Fruit fly (Drosophila melanogaster): ENCODE measurements around the gene mtd.

The mtd gene

dm6 chr3R:5300620-5301019 lies 49.6 kb downstream of the mtd start (continued):
- TF ChIP-seq CG42726 (GFP tag; IDR thresholded peaks at IDR 0.05; ENCODE audit: partially characterized antibody) (peak; percentile 54; the same call in 1 of the 2 replicates), CG12236 (GFP tag; optimal IDR thresholded peaks at IDR 0.05) (no peak), CG12104 (GFP tag; optimal IDR thresholded peaks at IDR 0.05) (no peak), CG32767 (GFP tag; IDR thresholded peaks at IDR 0.05) (no peak), kni (GFP tag; optimal IDR thresholded peaks at IDR 0.05) (peak; percentile 15), sima (GFP tag; optimal IDR thresholded peaks at IDR 0.05) (no peak), tll (GFP tag; optimal IDR thresholded peaks at IDR 0.05) (no peak), CG16815 (GFP tag; optimal IDR thresholded peaks at IDR 0.05) (no peak), B-H1 (GFP tag; IDR thresholded peaks at IDR 0.05) (no peak), CG11696 (GFP tag; IDR thresholded peaks at IDR 0.05) (no peak), salm (tag; optimal IDR thresholded peaks at IDR 0.05) (no peak), CG18011 (GFP tag; optimal IDR thresholded peaks at IDR 0.05) (no peak), CG3407 (GFP tag; optimal IDR thresholded peaks at IDR 0.05) (no peak), CG6854 (GFP tag; optimal IDR thresholded peaks at IDR 0.05) (no peak), CG4404 (GFP tag; IDR thresholded peaks at IDR 0.05) (no peak), CG12942 (GFP tag; optimal IDR thresholded peaks at IDR 0.05) (no peak), Fer1 (GFP tag; optimal IDR thresholded peaks at IDR 0.05) (peak; percentile 68), sr (GFP tag; IDR thresholded peaks at IDR 0.05) (0 out of 3 replicates have a peak, but pooled peaks have one; percentile 16), CG6791 (GFP tag; IDR thresholded peaks at IDR 0.05; ENCODE audit: partially characterized antibody) (no peak), Hr78 (GFP tag; optimal IDR thresholded peaks at IDR 0.05) (no peak), CG7271 (tag; optimal IDR thresholded peaks at IDR 0.05) (no peak), CG17361 (GFP tag; IDR thresholded peaks at IDR 0.05) (0 out of 3 replicates have a peak, but pooled peaks have one; percentile 17), CG31388 (GFP tag; optimal IDR thresholded peaks at IDR 0.05) (no peak), CG11085 (GFP tag; IDR thresholded peaks at IDR 0.05) (no peak), CG11456 (GFP tag; IDR thresholded peaks at IDR 0.05) (peak; percentile 73), CG6272 (GFP tag; IDR thresholded peaks at IDR 0.05) (no peak), sug (tag; optimal IDR thresholded peaks at IDR 0.05) (no peak), CG9932 (GFP tag; IDR thresholded peaks at IDR 0.05) (no peak), CG8388 (GFP tag; optimal IDR thresholded peaks at IDR 0.05) (no peak), ttk (GFP tag; IDR thresholded peaks at IDR 0.05) (no peak), Xrp1 (GFP tag; IDR thresholded peaks at IDR 0.05) (peak; percentile 23; the same call in 1 of the 2 replicates), Meics (GFP tag; optimal IDR thresholded peaks at IDR 0.05) (peak; percentile 50), CG5953 (GFP tag; IDR thresholded peaks at IDR 0.05) (no peak), cas (GFP tag; IDR thresholded peaks at IDR 0.05) (no peak), row (GFP tag; IDR thresholded peaks at IDR 0.05) (no peak), CG10654 (GFP tag; optimal IDR thresholded peaks at IDR 0.05) (no peak), CG1647 (GFP tag; optimal IDR thresholded peaks at IDR 0.05) (no peak), bowl (GFP tag; IDR thresholded peaks at IDR 0.05) (no peak), CG43689 (GFP tag; IDR thresholded peaks at IDR 0.05) (no peak), CHES-1-like (GFP tag; optimal IDR thresholded peaks at IDR 0.05) (no peak), CG11247 (GFP tag; IDR thresholded peaks at IDR 0.05) (peak; percentile 60), CG10543 (GFP tag; optimal IDR thresholded peaks at IDR 0.05) (peak; percentile 29), sd (tag; optimal IDR thresholded peaks at IDR 0.05) (peak; percentile 15), NC2α (GFP tag; optimal IDR thresholded peaks at IDR 0.05) (no peak), YL-1 (GFP tag; optimal IDR thresholded peaks at IDR 0.05) (no peak), CoRest (tag; optimal IDR thresholded peaks at IDR 0.05) (no peak), CG2889 (GFP tag; IDR thresholded peaks at IDR 0.05) (no peak), otp (GFP tag; IDR thresholded peaks at IDR 0.05) (0 out of 3 replicates have a peak, but pooled peaks have one; percentile 26), kay (GFP tag; optimal IDR thresholded peaks at IDR 0.05) (no peak), CG32772 (GFP tag; IDR thresholded peaks at IDR 0.05) (no peak), Opbp (GFP tag; IDR thresholded peaks at IDR 0.05; ENCODE audit: partially characterized antibody) (no peak), Dfd (GFP tag; optimal IDR thresholded peaks at IDR 0.05) (no peak)

All from whole organism, embryonic.